Worm (Caenorhabditis elegans): ENCODE data around the gene F53G2.3.
A peak's percentile ranks its signal among the peaks of the same experiment; 100 is the strongest.

Gene F53G2.3

DNA sequence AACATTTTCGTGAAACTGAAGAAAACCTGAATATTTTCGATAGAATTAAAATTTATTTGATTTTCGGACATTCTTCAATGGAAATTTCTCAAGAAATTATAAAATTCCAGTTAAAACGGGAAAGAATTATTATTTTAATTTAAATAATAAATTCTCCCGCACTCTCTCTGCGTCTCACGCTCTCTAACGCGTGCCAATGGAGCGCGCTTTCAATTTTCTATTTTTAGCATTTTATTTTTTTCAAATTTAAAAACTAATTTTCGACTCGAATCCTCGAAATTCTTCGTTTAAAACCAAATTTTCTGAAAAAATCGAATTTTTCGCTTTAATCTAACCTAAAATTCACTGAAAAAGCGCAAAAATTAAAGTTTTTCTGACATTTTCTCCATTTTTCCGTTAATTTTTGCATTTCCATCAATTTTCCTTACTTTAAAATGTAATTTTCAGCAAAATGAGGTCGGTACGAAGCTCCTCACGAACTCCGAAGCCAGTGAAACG lies 24.3 kb downstream of the F53G2.3 start, which contains the start of gene gbas-1 (continued):
- TF ChIP-seq elt-3 (tag; optimal IDR thresholded peaks at IDR 0.05) (no peak), gmeb-1 (tag; optimal IDR thresholded peaks at IDR 0.05) (peak; percentile 89), lin-39 (tag; optimal IDR thresholded peaks at IDR 0.05) (no peak), snpc-4 (tag; optimal IDR thresholded peaks at IDR 0.05) (no peak), nhr-6 (tag; optimal IDR thresholded peaks at IDR 0.05) (no peak), aly-2 (tag; optimal IDR thresholded peaks at IDR 0.05) (no peak), unc-62 (GFP tag; optimal IDR thresholded peaks at IDR 0.05) (no peak), zag-1 (tag; optimal IDR thresholded peaks at IDR 0.05) (no peak), sma-9 (GFP tag; optimal IDR thresholded peaks at IDR 0.05) (no peak), sma-9 (tag; optimal IDR thresholded peaks at IDR 0.05) (no peak), nhr-21 (tag; optimal IDR thresholded peaks at IDR 0.05) (no peak), mdl-1 (tag; optimal IDR thresholded peaks at IDR 0.05) (no peak), ztf-4 (tag; optimal IDR thresholded peaks at IDR 0.05) (no peak), fos-1 (tag; optimal IDR thresholded peaks at IDR 0.05) (no peak), sem-4 (tag; optimal IDR thresholded peaks at IDR 0.05) (no peak)

DNA sequence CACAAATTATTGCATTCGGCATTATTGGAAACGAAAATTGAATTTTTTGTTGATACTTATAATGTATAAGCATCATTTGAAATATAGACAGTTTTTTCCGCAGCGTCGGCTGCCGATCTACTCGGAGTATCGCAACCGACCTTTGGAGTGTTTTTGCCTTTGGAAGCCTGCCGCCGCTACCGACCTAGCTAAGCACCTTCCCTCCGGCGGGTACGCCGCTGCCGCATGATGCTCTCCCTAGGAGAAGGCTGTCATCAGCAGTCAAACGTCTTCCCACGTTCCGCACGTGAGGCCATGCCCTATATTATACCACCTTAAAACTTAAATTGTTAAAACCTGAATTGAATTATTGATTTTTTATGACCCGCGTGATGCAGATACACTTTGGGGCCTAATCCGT lies 38.3 kb downstream of the F53G2.3 start:
- no peak for TF ChIP-seq lsy-2 (tag; optimal IDR thresholded peaks at IDR 0.05)
- TF ChIP-seq elt-3 (tag; optimal IDR thresholded peaks at IDR 0.05) = no peak
- no peak for TF ChIP-seq nhr-21 (tag; optimal IDR thresholded peaks at IDR 0.05)
- TF ChIP-seq dmd-4 (tag; optimal IDR thresholded peaks at IDR 0.05) = no peak
- no peak for TF ChIP-seq mbf-1 (tag; optimal IDR thresholded peaks at IDR 0.05)
- no peak for TF ChIP-seq ceh-16 (tag; optimal IDR thresholded peaks at IDR 0.05)
- TF ChIP-seq nhr-129 (tag; optimal IDR thresholded peaks at IDR 0.05) = no peak
- no peak for TF ChIP-seq F13H6.1 (tag; optimal IDR thresholded peaks at IDR 0.05)
- no peak for TF ChIP-seq unc-39 (tag; optimal IDR thresholded peaks at IDR 0.05)
- no peak for TF ChIP-seq sem-4 (tag; optimal IDR thresholded peaks at IDR 0.05)
- TF ChIP-seq C34F6.9 (tag; optimal IDR thresholded peaks at IDR 0.05) = no peak
- TF ChIP-seq alr-1 (tag; optimal IDR thresholded peaks at IDR 0.05) = no peak
- TF ChIP-seq nhr-6 (tag; optimal IDR thresholded peaks at IDR 0.05) = no peak
- TF ChIP-seq egl-27 (tag; optimal IDR thresholded peaks at IDR 0.05) = no peak
- TF ChIP-seq R02D3.7 (tag; optimal IDR thresholded peaks at IDR 0.05) = no peak
- no peak for TF ChIP-seq ztf-11 (tag; optimal IDR thresholded peaks at IDR 0.05)

DNA sequence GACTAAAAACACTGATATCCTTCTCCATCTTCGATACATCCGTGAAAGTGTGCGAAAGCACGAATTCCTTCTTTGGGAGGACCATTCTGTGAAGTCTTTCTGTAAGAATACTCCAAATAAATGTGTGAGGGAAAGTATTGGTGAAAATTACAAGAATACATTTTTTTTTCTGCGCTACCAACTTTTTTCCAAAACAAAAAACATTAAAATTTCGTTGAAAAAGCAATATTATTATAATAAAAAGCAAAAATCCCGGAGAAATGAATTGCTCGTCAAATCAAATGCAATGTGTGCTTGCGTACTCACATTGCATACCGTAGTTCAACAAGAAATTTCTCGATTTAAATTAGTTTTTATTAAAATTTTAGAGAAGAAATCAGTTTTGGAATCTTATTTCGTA lies 41.8 kb downstream of the F53G2.3 start, which contains the start of gene bath-13:
Gene bath-13, minus strand, starts transcription at position 101 of the 400 bp plus-strand sequence.
- TF ChIP-seq R02D3.7 (tag; optimal IDR thresholded peaks at IDR 0.05) = no peak
- TF ChIP-seq crh-2 (tag; optimal IDR thresholded peaks at IDR 0.05) = no peak
- TF ChIP-seq mbf-1 (tag; optimal IDR thresholded peaks at IDR 0.05) = no peak
- no peak for TF ChIP-seq nhr-10 (tag; optimal IDR thresholded peaks at IDR 0.05)
- TF ChIP-seq nhr-12 (tag; optimal IDR thresholded peaks at IDR 0.05) = no peak
- no peak for TF ChIP-seq snpc-4 (tag; optimal IDR thresholded peaks at IDR 0.05)
- TF ChIP-seq mab-5 (tag; optimal IDR thresholded peaks at IDR 0.05) = no peak
- TF ChIP-seq ztf-1 (GFP tag; conservative IDR thresholded peaks at IDR 0.05) = no peak
- no peak for TF ChIP-seq unc-62 (GFP tag; optimal IDR thresholded peaks at IDR 0.05)
- no peak for TF ChIP-seq ceh-82 (tag; optimal IDR thresholded peaks at IDR 0.05)

DNA sequence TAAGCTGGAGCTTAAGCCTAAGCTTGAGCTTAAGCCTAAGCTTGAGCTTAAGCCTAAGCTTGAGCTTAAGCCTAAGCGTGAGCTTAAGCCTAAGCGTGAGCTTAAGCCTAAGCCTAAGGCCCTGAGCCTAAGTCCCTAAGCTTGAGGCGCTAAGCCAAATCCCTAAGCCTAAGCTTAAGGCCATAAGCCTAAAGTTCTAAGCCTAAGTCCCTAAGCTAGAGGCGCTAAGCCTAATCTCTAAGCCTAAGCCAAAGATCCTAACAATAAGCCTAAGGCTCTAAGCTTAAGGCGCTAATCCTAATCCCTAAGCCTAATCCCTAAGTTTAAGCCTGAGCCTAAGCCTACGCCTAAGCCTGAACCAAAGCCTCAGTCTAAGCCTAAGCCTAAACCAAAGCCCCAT lies 45.5 kb downstream of the F53G2.3 start:
- no peak for TF ChIP-seq ZK546.5 (tag; optimal IDR thresholded peaks at IDR 0.05)
- no peak for TF ChIP-seq zag-1 (tag; optimal IDR thresholded peaks at IDR 0.05)
- TF ChIP-seq unc-62 (GFP tag; optimal IDR thresholded peaks at IDR 0.05) = no peak
- TF ChIP-seq nhr-21 (tag; optimal IDR thresholded peaks at IDR 0.05) = no peak
- TF ChIP-seq mab-5 (tag; optimal IDR thresholded peaks at IDR 0.05) = no peak
- TF ChIP-seq sma-3 (GFP tag; optimal IDR thresholded peaks at IDR 0.05) = no peak
- TF ChIP-seq snpc-4 (tag; optimal IDR thresholded peaks at IDR 0.05) = no peak
- no peak for TF ChIP-seq lin-39 (tag; optimal IDR thresholded peaks at IDR 0.05)
- TF ChIP-seq gmeb-1 (tag; optimal IDR thresholded peaks at IDR 0.05) = no peak
- no peak for TF ChIP-seq alr-1 (tag; optimal IDR thresholded peaks at IDR 0.05)
- no peak for TF ChIP-seq nhr-237 (tag; optimal IDR thresholded peaks at IDR 0.05)
- no peak for TF ChIP-seq mdl-1 (tag; optimal IDR thresholded peaks at IDR 0.05)
- TF ChIP-seq blmp-1 (tag; optimal IDR thresholded peaks at IDR 0.05; ENCODE audit: insufficient read depth) = no peak
- TF ChIP-seq fos-1 (tag; optimal IDR thresholded peaks at IDR 0.05) = no peak
- no peak for TF ChIP-seq nhr-77 (tag; optimal IDR thresholded peaks at IDR 0.05)
- TF ChIP-seq lin-11 (tag; optimal IDR thresholded peaks at IDR 0.05) = no peak
- TF ChIP-seq Y55F3AM.14 (GFP tag; optimal IDR thresholded peaks at IDR 0.05) = no peak

Measured in whole organism, L2 larva.